Worm (Caenorhabditis elegans) whole organism, late embryonic: ENCODE data around the gene K08E4.3.

Source experiments
- K02D7.2 ChIP-seq: sonication (generic microtip); optimal IDR thresholded peaks from 2 replicates; lab custom pipeline; 2017; ENCODE audit warnings: mild to moderate bottlenecking, missing genetic modification characterization, missing compliant biosample characterization
- ama-1 ChIP-seq: fragments of 150-350 bp; optimal IDR thresholded peaks from 2 replicates; lab custom pipeline; 2014
- ceh-19 ChIP-seq: fragments of 200-800 bp; sonication (Bioruptor generic); optimal IDR thresholded peaks from 2 replicates; lab custom pipeline; 2018; ENCODE audit warnings: mild to moderate bottlenecking, missing genetic modification characterization, missing compliant biosample characterization
- elt-2 ChIP-seq: sonication (generic microtip); optimal IDR thresholded peaks from 2 replicates; lab custom pipeline; 2016; ENCODE audit warnings: missing genetic modification reagents, missing genetic modification characterization, missing compliant biosample characterization
- fax-1 ChIP-seq: sonication (generic microtip); optimal IDR thresholded peaks from 2 replicates; lab custom pipeline; 2016; ENCODE audit warnings: missing genotype, missing genetic modification characterization, missing compliant biosample characterization
- fkh-10 ChIP-seq: fragments of 150-350 bp; optimal IDR thresholded peaks from 2 replicates; lab custom pipeline; 2014; ENCODE audit warnings: missing biosample characterization, missing genetic modification reagents, missing genetic modification characterization
- hlh-8 ChIP-seq: sonication (generic microtip); optimal IDR thresholded peaks from 2 replicates; lab custom pipeline; 2016; ENCODE audit warnings: missing genotype, missing genetic modification characterization, missing compliant biosample characterization
- mec-3 ChIP-seq: sonication (generic microtip); optimal IDR thresholded peaks from 2 replicates; lab custom pipeline; 2016; ENCODE audit warnings: borderline replicate concordance, missing genetic modification characterization, missing compliant biosample characterization
- pag-3 ChIP-seq: sonication (generic microtip); optimal IDR thresholded peaks from 2 replicates; lab custom pipeline; 2016; ENCODE audit warnings: missing compliant biosample characterization, missing genetic modification characterization, borderline replicate concordance
- ttx-3 ChIP-seq: sonication (generic microtip); optimal IDR thresholded peaks from 2 replicates; lab custom pipeline; 2016; ENCODE audit warnings: missing genetic modification reagents, missing genetic modification characterization, missing compliant biosample characterization
- unc-42 ChIP-seq: sonication (generic microtip); optimal IDR thresholded peaks from 2 replicates; lab custom pipeline; 2016; ENCODE audit warnings: missing genotype, missing genetic modification characterization, missing compliant biosample characterization
- unc-86 ChIP-seq: sonication (generic microtip); optimal IDR thresholded peaks from 2 replicates; lab custom pipeline; 2016; ENCODE audit warnings: missing genetic modification characterization, missing compliant biosample characterization

DNA sequence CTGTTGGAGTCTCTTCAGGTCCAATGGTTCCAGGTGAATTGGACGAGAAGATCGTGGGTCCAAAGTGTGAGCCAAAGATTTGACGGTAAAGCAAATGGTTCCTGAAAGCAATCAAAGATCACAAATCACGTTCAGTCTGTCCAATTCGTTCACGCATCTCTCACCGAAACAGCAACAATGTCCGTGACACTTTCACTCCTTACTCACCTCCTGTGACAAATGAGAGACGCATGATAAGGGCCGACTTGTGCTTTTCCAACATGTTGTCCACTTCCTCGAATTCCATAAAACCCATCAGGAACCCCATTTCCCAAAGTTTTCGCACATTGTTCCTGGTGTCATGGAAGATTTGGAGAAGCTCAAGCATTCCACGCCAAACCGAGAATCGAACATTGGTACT, 17.1 kb upstream of the K08E4.3 start:
- TF ChIP-seq fkh-10 (no peak), unc-42 (tag; lab: Kevin White, UChicago) (no peak), ama-1 (lab: Kevin White, UChicago) (no peak), pag-3 (tag; lab: Kevin White, UChicago) (no peak), elt-2 (tag; lab: Kevin White, UChicago) (no peak), unc-86 (tag; lab: Kevin White, UChicago) (no peak), mec-3 (tag; lab: Kevin White, UChicago) (no peak), fax-1 (no peak), ceh-19 (GFP tag; lab: Kevin White, UChicago) (no peak), hlh-8 (no peak), K02D7.2 (tag; lab: Kevin White, UChicago) (no peak), ttx-3 (no peak)
